Fruit fly (Drosophila melanogaster) whole organism, embryonic: ENCODE measurements around the gene CG9782.

Experiments used
- ATbp ChIP-seq: fragments of 200-800 bp; sonication (Bioruptor generic); optimal IDR thresholded peaks from 2 replicates; lab custom pipeline; 2017; ENCODE audit warnings: missing biosample characterization, mild to moderate bottlenecking, missing genetic modification characterization, missing genetic modification reagents
- B-H1 ChIP-seq: fragments of 200-800 bp; sonication (Bioruptor generic); IDR thresholded peaks from 3 replicates; pipeline ENCODE4 v1.3.6; 2022; ENCODE audit warnings: missing biosample characterization, missing genetic modification characterization
- CG1024 ChIP-seq: fragments of 200-800 bp; sonication (Bioruptor generic); IDR thresholded peaks from 2 replicates; pipeline ENCODE4 v1.3.6; 2022; ENCODE audit warnings: missing biosample characterization, missing genetic modification characterization
- CG11696 ChIP-seq: fragments of 200-800 bp; sonication (Bioruptor generic); IDR thresholded peaks from 2 replicates; pipeline ENCODE4 v1.3.6; 2022; ENCODE audit warnings: missing biosample characterization, missing genetic modification characterization
- CG13123 ChIP-seq: fragments of 200-800 bp; sonication (Bioruptor generic); optimal IDR thresholded peaks from 2 replicates; lab custom pipeline; 2016; ENCODE audit warnings: missing biosample characterization, missing genetic modification characterization
- CG13894 ChIP-seq: fragments of 200-800 bp; sonication (Bioruptor generic); optimal IDR thresholded peaks from 3 replicates; lab custom pipeline; 2018; ENCODE audit warnings: missing biosample characterization, mild to moderate bottlenecking, missing genetic modification characterization, moderate library complexity
- CG14710 ChIP-seq: fragments of 200-800 bp; sonication (Bioruptor generic); optimal IDR thresholded peaks from 3 replicates; lab custom pipeline; 2019; ENCODE audit warnings: missing biosample characterization, mild to moderate bottlenecking, missing genetic modification characterization, moderate library complexity
- CG15073 ChIP-seq: fragments of 200-800 bp; sonication (Bioruptor generic); optimal IDR thresholded peaks from 2 replicates; lab custom pipeline; 2016; ENCODE audit warnings: missing biosample characterization, missing genetic modification characterization
- CG18619 ChIP-seq: fragments of 200-800 bp; sonication (Bioruptor generic); optimal IDR thresholded peaks from 3 replicates; lab custom pipeline; 2017; ENCODE audit warnings: missing biosample characterization, mild to moderate bottlenecking, missing genetic modification characterization
- CG2889 ChIP-seq: fragments of 200-800 bp; sonication (Bioruptor generic); IDR thresholded peaks from 3 replicates; pipeline ENCODE4 v1.3.6; 2022; ENCODE audit warnings: missing biosample characterization, missing genetic modification characterization
- CG3281 ChIP-seq: fragments of 200-800 bp; sonication (Bioruptor generic); optimal IDR thresholded peaks from 3 replicates; lab custom pipeline; 2017; ENCODE audit warnings: missing biosample characterization, mild to moderate bottlenecking, missing genetic modification characterization
- CG34224 ChIP-seq: fragments of 200-800 bp; sonication (Bioruptor generic); IDR thresholded peaks from 3 replicates; pipeline ENCODE4 v1.3.6; 2022; ENCODE audit warnings: missing biosample characterization, missing genetic modification characterization; ENCODE audit not compliant: partially characterized antibody
- CG4282 ChIP-seq: fragments of 200-800 bp; sonication (Bioruptor generic); optimal IDR thresholded peaks from 2 replicates; lab custom pipeline; 2016; ENCODE audit warnings: missing biosample characterization, missing genetic modification characterization
- CG5953 ChIP-seq: fragments of 200-800 bp; sonication (Bioruptor generic); IDR thresholded peaks from 2 replicates; pipeline ENCODE4 v1.3.6; 2022; ENCODE audit warnings: missing biosample characterization, missing genetic modification characterization
- CG6272 ChIP-seq: fragments of 200-800 bp; sonication (Bioruptor generic); IDR thresholded peaks from 2 replicates; pipeline ENCODE4 v1.3.6; 2022; ENCODE audit warnings: missing biosample characterization, missing genetic modification characterization
- CG7987 ChIP-seq: fragments of 200-800 bp; sonication (Bioruptor generic); optimal IDR thresholded peaks from 2 replicates; lab custom pipeline; 2018; ENCODE audit warnings: missing biosample characterization, mild to moderate bottlenecking, missing genetic modification characterization, moderate library complexity
- CG8089 ChIP-seq: fragments of 200-800 bp; sonication (Bioruptor generic); optimal IDR thresholded peaks from 3 replicates; lab custom pipeline; 2016; ENCODE audit warnings: missing biosample characterization, missing genetic modification characterization
- D ChIP-seq, 2 experiments: fragments of 200-800 bp in 1 of 2; fragments of >200 bp in 1 of 2; sonication (Bioruptor generic) in 1 of 2; optimal IDR thresholded peaks; 2 replicates in 1 of 2; 3 replicates in 1 of 2; lab custom pipeline; 2017; ENCODE audit warnings: mild to moderate bottlenecking in 1 of 2, missing biosample characterization in 1 of 2, missing genetic modification characterization in 1 of 2, missing genetic modification reagents in 1 of 2
- Dp ChIP-seq: fragments of 200-800 bp; sonication (Bioruptor generic); optimal IDR thresholded peaks from 2 replicates; lab custom pipeline; 2018; ENCODE audit warnings: missing biosample characterization, mild to moderate bottlenecking, missing genetic modification characterization, moderate library complexity
- E2f1 ChIP-seq: fragments of 200-800 bp; sonication (Bioruptor generic); IDR thresholded peaks from 2 replicates; pipeline ENCODE4 v1.3.6; 2022; ENCODE audit warnings: missing biosample characterization, missing genetic modification characterization
- Gsc ChIP-seq: fragments of 200-800 bp; sonication (Bioruptor generic); IDR thresholded peaks from 2 replicates; pipeline ENCODE4 v1.3.6; 2022; ENCODE audit warnings: missing biosample characterization, missing genetic modification characterization
- HmgZ ChIP-seq: fragments of 200-800 bp; sonication (Bioruptor generic); optimal IDR thresholded peaks from 2 replicates; lab custom pipeline; 2018; ENCODE audit warnings: missing biosample characterization, mild to moderate bottlenecking, missing genetic modification characterization
- MBD-R2 ChIP-seq: fragments of 200-800 bp; sonication (Bioruptor generic); IDR thresholded peaks from 2 replicates; pipeline ENCODE4 v1.3.6; 2022; ENCODE audit warnings: missing biosample characterization, missing genetic modification characterization
- NFAT ChIP-seq: fragments of 200-800 bp; sonication (Bioruptor generic); IDR thresholded peaks from 2 replicates; pipeline ENCODE4 v1.3.6; 2022; ENCODE audit warnings: missing biosample characterization, missing genetic modification characterization
- Oli ChIP-seq: fragments of 200-800 bp; sonication (Bioruptor generic); optimal IDR thresholded peaks from 2 replicates; lab custom pipeline; 2018; ENCODE audit warnings: missing biosample characterization, mild to moderate bottlenecking, missing genetic modification characterization, moderate library complexity
- Rx ChIP-seq: fragments of 200-800 bp; sonication (Bioruptor generic); IDR thresholded peaks from 2 replicates; pipeline ENCODE4 v1.3.6; 2022; ENCODE audit warnings: missing biosample characterization, missing genetic modification characterization
- Side ChIP-seq: fragments of 200-800 bp; sonication (Bioruptor generic); optimal IDR thresholded peaks from 2 replicates; lab custom pipeline; 2016; ENCODE audit warnings: missing biosample characterization, missing genetic modification characterization
- Stat92E ChIP-seq, 3 experiments: fragments of >200 bp in 2 of 3; fragments of 200-800 bp in 1 of 3; sonication (Bioruptor generic) in 1 of 3; optimal IDR thresholded peaks; 2 replicates each; lab custom pipeline; 2017 to 2019; ENCODE audit warnings: missing biosample characterization in 3 of 3, missing genetic modification characterization in 3 of 3, mild to moderate bottlenecking in 1 of 3, moderate library complexity in 1 of 3
- YL-1 ChIP-seq: fragments of 200-800 bp; sonication (Bioruptor generic); optimal IDR thresholded peaks from 3 replicates; lab custom pipeline; 2017; ENCODE audit warnings: missing biosample characterization, mild to moderate bottlenecking, missing genetic modification characterization
- corto ChIP-seq: fragments of 200-800 bp; sonication (Bioruptor generic); optimal IDR thresholded peaks from 2 replicates; lab custom pipeline; 2016; ENCODE audit warnings: missing biosample characterization, mild to moderate bottlenecking, missing genetic modification characterization, moderate library complexity
- dysf ChIP-seq: fragments of 200-800 bp; sonication (Bioruptor generic); IDR thresholded peaks from 3 replicates; pipeline ENCODE4 v1.3.6; 2022; ENCODE audit warnings: missing biosample characterization, missing genetic modification characterization
- eve ChIP-seq, 2 experiments: fragments of >200 bp; optimal IDR thresholded peaks; 2 replicates each; lab custom pipeline; 2017; ENCODE audit warnings: missing biosample characterization in 2 of 2, missing genetic modification characterization in 2 of 2
- gcm2 ChIP-seq: fragments of 200-800 bp; sonication (Bioruptor generic); optimal IDR thresholded peaks from 2 replicates; lab custom pipeline; 2016; ENCODE audit warnings: missing biosample characterization, missing genetic modification characterization
- gfzf ChIP-seq: fragments of 200-800 bp; sonication (Bioruptor generic); optimal IDR thresholded peaks from 2 replicates; lab custom pipeline; 2016; ENCODE audit warnings: missing biosample characterization, mild to moderate bottlenecking, missing genetic modification characterization, moderate library complexity
- gro ChIP-seq: fragments of 200-800 bp; sonication (Bioruptor generic); optimal IDR thresholded peaks from 2 replicates; lab custom pipeline; 2016; ENCODE audit warnings: missing biosample characterization, missing genetic modification characterization
- gsb ChIP-seq: fragments of 200-800 bp; sonication (Bioruptor generic); IDR thresholded peaks from 2 replicates; pipeline ENCODE4 v1.3.6; 2022; ENCODE audit warnings: missing biosample characterization, missing genetic modification characterization
- jing ChIP-seq: fragments of 200-800 bp; sonication (Bioruptor generic); optimal IDR thresholded peaks from 2 replicates; lab custom pipeline; 2018; ENCODE audit warnings: missing biosample characterization, mild to moderate bottlenecking, missing genetic modification characterization
- lola ChIP-seq, 3 experiments: fragments of >200 bp in 2 of 3; fragments of 200-800 bp in 1 of 3; sonication (Bioruptor generic) in 1 of 3; optimal IDR thresholded peaks; 2 replicates each; lab custom pipeline; 2017 to 2019; ENCODE audit warnings: missing biosample characterization in 3 of 3, missing genetic modification characterization in 3 of 3, mild to moderate bottlenecking in 1 of 3, moderate library complexity in 1 of 3
- nau ChIP-seq: fragments of 200-800 bp; sonication (Bioruptor generic); optimal IDR thresholded peaks from 3 replicates; lab custom pipeline; 2017; ENCODE audit warnings: missing biosample characterization, mild to moderate bottlenecking, missing genetic modification characterization, missing genetic modification reagents
- odd ChIP-seq: fragments of 200-800 bp; sonication (Bioruptor generic); optimal IDR thresholded peaks from 2 replicates; lab custom pipeline; 2017; ENCODE audit warnings: missing biosample characterization, mild to moderate bottlenecking, missing genetic modification characterization
- pb ChIP-seq: fragments of 200-800 bp; sonication (Bioruptor generic); optimal IDR thresholded peaks from 3 replicates; lab custom pipeline; 2016; ENCODE audit warnings: missing biosample characterization, missing genetic modification characterization
- pita ChIP-seq: fragments of 200-800 bp; sonication (Bioruptor generic); optimal IDR thresholded peaks from 2 replicates; lab custom pipeline; 2017; ENCODE audit warnings: missing biosample characterization, mild to moderate bottlenecking, missing genetic modification characterization
- pnt ChIP-seq: fragments of 200-800 bp; sonication (Bioruptor generic); optimal IDR thresholded peaks from 3 replicates; lab custom pipeline; 2016; ENCODE audit warnings: missing biosample characterization, missing genetic modification characterization
- prd ChIP-seq, 3 experiments: fragments of >200 bp in 2 of 3; fragments of 200-800 bp in 1 of 3; sonication (Bioruptor generic) in 1 of 3; optimal IDR thresholded peaks in 2 of 3; IDR thresholded peaks in 1 of 3; 2 replicates in 2 of 3; 3 replicates in 1 of 3; pipeline versions ENCODE4 v1.3.6 to Lab custom; 2017 to 2022; ENCODE audit warnings: missing biosample characterization in 1 of 3, missing genetic modification characterization in 1 of 3
- shn ChIP-seq: fragments of 200-800 bp; sonication (Bioruptor generic); optimal IDR thresholded peaks from 3 replicates; lab custom pipeline; 2016; ENCODE audit warnings: missing biosample characterization, missing genetic modification characterization
- sna ChIP-seq: fragments of 200-800 bp; sonication (Bioruptor generic); IDR thresholded peaks from 2 replicates; pipeline ENCODE4 v1.3.6; 2022; ENCODE audit warnings: missing biosample characterization, missing genetic modification characterization; ENCODE audit not compliant: partially characterized antibody
- sob ChIP-seq: fragments of 200-800 bp; sonication (Bioruptor generic); IDR thresholded peaks from 2 replicates; pipeline ENCODE4 v1.3.6; 2022; ENCODE audit warnings: missing biosample characterization, missing genetic modification characterization
- sug ChIP-seq: fragments of 200-800 bp; optimal IDR thresholded peaks from 2 replicates; lab custom pipeline; 2019; ENCODE audit warnings: missing biosample characterization, mild to moderate bottlenecking, missing genetic modification characterization, moderate library complexity
- tio ChIP-seq: fragments of 200-800 bp; sonication (Bioruptor generic); optimal IDR thresholded peaks from 2 replicates; lab custom pipeline; 2017; ENCODE audit warnings: missing biosample characterization, missing genetic modification characterization, inconsistent platforms
- zen2 ChIP-seq: fragments of 200-800 bp; sonication (Bioruptor generic); IDR thresholded peaks from 3 replicates; pipeline ENCODE4 v1.3.6; 2022; ENCODE audit warnings: missing biosample characterization, missing genetic modification characterization; ENCODE audit not compliant: partially characterized antibody

Gene CG9782

DNA sequence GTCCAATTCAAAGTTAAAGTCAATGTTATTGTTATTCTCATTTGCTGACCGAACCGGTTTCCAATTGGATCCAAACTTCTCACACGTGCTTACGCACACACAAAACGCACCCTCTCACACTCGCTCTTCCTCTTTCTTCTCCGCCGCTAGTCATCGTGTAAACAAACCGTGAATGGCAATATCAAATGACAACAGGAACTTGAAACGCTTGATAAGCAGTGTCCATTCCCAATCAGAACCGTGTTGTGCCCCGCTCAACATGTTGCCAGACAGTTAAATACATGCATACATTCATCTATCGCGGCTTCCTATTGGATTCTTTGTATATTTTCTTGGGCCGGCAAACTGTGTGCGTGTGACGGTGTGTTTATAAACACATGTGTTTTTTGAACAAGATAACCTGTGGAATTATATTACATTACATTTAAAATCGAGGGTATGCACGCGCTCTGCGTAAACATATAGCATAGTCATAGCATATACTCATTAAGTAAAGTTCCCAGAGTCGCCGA is 34.4 kb upstream of the CG9782 start (continued):
- TF ChIP-seq lola (GFP tag; optimal IDR thresholded peaks at IDR 0.05; lab: Kevin White, UChicago) = no peak
- TF ChIP-seq MBD-R2 (GFP tag; lab: Robert Waterston, UW) = no peak
- TF ChIP-seq gcm2 = no peak
- no peak for TF ChIP-seq nau
- TF ChIP-seq gro (GFP tag; lab: Kevin White, UChicago) = peak; percentile 34
- TF ChIP-seq HmgZ (tag; lab: Kevin White, UChicago) = peak; percentile 57
- TF ChIP-seq CG5953 (GFP tag; lab: Robert Waterston, UW) = no peak
- no peak for TF ChIP-seq Gsc
- TF ChIP-seq CG1024 (GFP tag; lab: Robert Waterston, UW) = no peak
- TF ChIP-seq Dp (GFP tag; lab: Kevin White, UChicago) = no peak
- no peak; the same call in 2 of the 3 replicates for TF ChIP-seq CG34224 (GFP tag; lab: Robert Waterston, UW)
- TF ChIP-seq tio = no peak
- no peak for TF ChIP-seq Oli (tag; lab: Kevin White, UChicago)
- TF ChIP-seq shn (GFP tag; lab: Kevin White, UChicago) = no peak
- TF ChIP-seq odd = no peak
- peak; percentile 71 for TF ChIP-seq sug (tag; lab: Kevin White, UChicago)
- TF ChIP-seq YL-1 (GFP tag; lab: Kevin White, UChicago) = no peak
- TF ChIP-seq E2f1 = no peak
- peak in 1 of 3 experiments; percentile 11 for TF ChIP-seq Stat92E (GFP tag; optimal IDR thresholded peaks at IDR 0.05; lab: Kevin White, UChicago)
- no peak for TF ChIP-seq D (optimal IDR thresholded peaks at IDR 0.05; lab: Kevin White, UChicago)
- peak; percentile 11 for TF ChIP-seq D (GFP tag; optimal IDR thresholded peaks at IDR 0.05; lab: Kevin White, UChicago)
- TF ChIP-seq gsb (GFP tag; lab: Robert Waterston, UW) = no peak
- TF ChIP-seq sna (GFP tag; lab: Robert Waterston, UW) = no peak
- TF ChIP-seq CG11696 (GFP tag; lab: Robert Waterston, UW) = no peak
- no peak for TF ChIP-seq CG6272 (GFP tag; lab: Robert Waterston, UW)
- no peak for TF ChIP-seq gfzf (GFP tag; lab: Kevin White, UChicago)
- TF ChIP-seq prd (optimal IDR thresholded peaks at IDR 0.05; lab: Kevin White, UChicago) = no peak
- no peak for TF ChIP-seq prd (GFP tag; IDR thresholded peaks at IDR 0.05; lab: Robert Waterston, UW)
- no peak for TF ChIP-seq dysf (GFP tag; lab: Robert Waterston, UW)
- no peak for TF ChIP-seq NFAT (GFP tag; lab: Robert Waterston, UW)
- TF ChIP-seq CG13894 (tag; lab: Kevin White, UChicago) = peak; percentile 67
- TF ChIP-seq pita (GFP tag; lab: Kevin White, UChicago) = no peak
- TF ChIP-seq pnt (GFP tag; lab: Kevin White, UChicago) = no peak
- no peak for TF ChIP-seq pb (GFP tag; lab: Kevin White, UChicago)
- no peak for TF ChIP-seq ATbp (GFP tag; lab: Kevin White, UChicago)
- TF ChIP-seq CG2889 (GFP tag; lab: Robert Waterston, UW) = no peak
- TF ChIP-seq Rx = no peak
- TF ChIP-seq CG14710 (tag; lab: Kevin White, UChicago) = no peak
- TF ChIP-seq CG13123 (GFP tag; lab: Kevin White, UChicago) = no peak
- no peak for TF ChIP-seq CG18619 (GFP tag; lab: Kevin White, UChicago)
- no peak for TF ChIP-seq Side (GFP tag; lab: Kevin White, UChicago)
- TF ChIP-seq corto (GFP tag; lab: Kevin White, UChicago) = no peak
- TF ChIP-seq zen2 = no peak
- no peak for TF ChIP-seq CG4282 (GFP tag; lab: Kevin White, UChicago)
- TF ChIP-seq sob (GFP tag; lab: Robert Waterston, UW) = no peak
- TF ChIP-seq CG7987 (GFP tag; lab: Kevin White, UChicago) = peak; percentile 59
- TF ChIP-seq CG15073 = no peak
- no peak for TF ChIP-seq CG3281 (GFP tag; lab: Kevin White, UChicago)
- no peak for TF ChIP-seq CG8089 (GFP tag; lab: Kevin White, UChicago)
- no peak for TF ChIP-seq B-H1 (GFP tag; lab: Robert Waterston, UW)
- no peak for TF ChIP-seq jing (GFP tag; lab: Kevin White, UChicago)
- no peak for TF ChIP-seq eve (GFP tag; optimal IDR thresholded peaks at IDR 0.05; lab: Kevin White, UChicago)
